Worm (Caenorhabditis elegans): ENCODE measurements around the gene srh-125.

srh-125 gene

DNA sequence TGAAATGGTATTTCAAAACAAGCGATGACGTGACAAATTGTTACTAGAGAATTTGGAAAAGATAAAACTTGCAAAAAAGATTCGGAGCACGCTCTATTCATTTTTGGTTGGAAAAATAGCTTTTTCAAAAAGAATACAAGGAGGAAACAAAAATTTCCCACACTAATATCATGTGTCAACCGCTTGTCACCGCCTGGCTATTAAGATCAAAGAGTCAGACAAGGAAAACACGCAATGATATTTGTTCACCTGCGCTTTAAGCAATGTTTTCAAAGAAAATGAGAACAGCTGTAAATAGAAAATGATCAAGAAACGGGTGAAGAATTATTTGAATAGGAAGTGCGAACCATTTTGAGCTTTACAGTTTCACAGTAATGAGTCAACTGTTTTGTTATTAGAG, at the start of gene srh-125:
Gene srh-125, minus strand, starts transcription at position 101 of the 400 bp plus-strand sequence.
- TF ChIP-seq ceh-27 (GFP tag; optimal IDR thresholded peaks at IDR 0.05): no peak
- TF ChIP-seq unc-130 (GFP tag; optimal IDR thresholded peaks at IDR 0.05): no peak
- no peak for TF ChIP-seq snpc-1.1 (tag; optimal IDR thresholded peaks at IDR 0.05; ENCODE audit: insufficient read depth)
- no peak for TF ChIP-seq F57A8.1 (GFP tag; optimal IDR thresholded peaks at IDR 0.05)
- TF ChIP-seq lin-54 (GFP tag; optimal IDR thresholded peaks at IDR 0.05): no peak
- TF ChIP-seq ZK185.1 (tag; optimal IDR thresholded peaks at IDR 0.05; ENCODE audit: poor library complexity, severe bottlenecking): no peak
- TF ChIP-seq him-1 (tag; optimal IDR thresholded peaks at IDR 0.05): no peak
- no peak for TF ChIP-seq K11D2.4 (GFP tag; IDR thresholded peaks at IDR 0.05)

DNA sequence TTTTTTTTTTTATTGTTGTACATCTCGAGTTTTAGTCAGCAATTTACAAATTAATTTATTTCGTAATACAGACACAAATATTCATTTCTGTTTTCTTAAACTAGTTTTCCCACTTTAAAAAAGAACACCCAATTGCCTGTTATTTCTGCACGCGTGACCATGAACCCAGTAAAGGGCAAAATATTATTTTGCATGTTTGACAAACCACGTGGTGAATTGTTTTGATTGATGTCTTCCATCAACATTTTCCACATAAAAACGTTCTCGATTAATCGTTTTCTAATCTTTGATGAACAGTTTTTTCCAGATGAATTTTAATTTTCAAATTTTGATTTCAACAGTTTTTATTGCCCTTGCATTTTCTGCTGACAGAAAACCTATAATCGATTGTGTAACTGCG, 49.0 kb upstream of the srh-125 start, which contains the start of gene C54F6.18:
Gene C54F6.18, plus strand, starts transcription at position 301 of the 400 bp plus-strand sequence.
- no peak for TF ChIP-seq K11D2.4 (GFP tag; IDR thresholded peaks at IDR 0.05)
- no peak for TF ChIP-seq egrh-3 (GFP tag; IDR thresholded peaks at IDR 0.05)
- no peak for TF ChIP-seq aptf-2 (GFP tag; conservative IDR thresholded peaks at IDR 0.05)
- no peak for TF ChIP-seq B0035.1 (tag; optimal IDR thresholded peaks at IDR 0.05)
- TF ChIP-seq ceh-100 (GFP tag; IDR thresholded peaks at IDR 0.05): no peak
- TF ChIP-seq F10E7.11 (tag; optimal IDR thresholded peaks at IDR 0.05): no peak
- no peak for TF ChIP-seq ztf-3 (GFP tag; optimal IDR thresholded peaks at IDR 0.05)
- TF ChIP-seq sdz-38 (tag; optimal IDR thresholded peaks at IDR 0.05): no peak
- no peak for TF ChIP-seq gei-17 (GFP tag; optimal IDR thresholded peaks at IDR 0.05)
- TF ChIP-seq F49E8.2 (tag; optimal IDR thresholded peaks at IDR 0.05; ENCODE audit: insufficient read depth): no peak
- no peak for TF ChIP-seq efl-1 (GFP tag; optimal IDR thresholded peaks at IDR 0.05)
- TF ChIP-seq B0261.1 (tag; optimal IDR thresholded peaks at IDR 0.05): no peak
- TF ChIP-seq ceh-91 (GFP tag; IDR thresholded peaks at IDR 0.05): no peak
- no peak for TF ChIP-seq cebp-2 (GFP tag; IDR thresholded peaks at IDR 0.05)
- no peak for TF ChIP-seq ztf-18 (tag; optimal IDR thresholded peaks at IDR 0.05)
- no peak for TF ChIP-seq D2030.7 (GFP tag; IDR thresholded peaks at IDR 0.05)
- TF ChIP-seq Y67H2A.10 (GFP tag; conservative IDR thresholded peaks at IDR 0.05): no peak

DNA sequence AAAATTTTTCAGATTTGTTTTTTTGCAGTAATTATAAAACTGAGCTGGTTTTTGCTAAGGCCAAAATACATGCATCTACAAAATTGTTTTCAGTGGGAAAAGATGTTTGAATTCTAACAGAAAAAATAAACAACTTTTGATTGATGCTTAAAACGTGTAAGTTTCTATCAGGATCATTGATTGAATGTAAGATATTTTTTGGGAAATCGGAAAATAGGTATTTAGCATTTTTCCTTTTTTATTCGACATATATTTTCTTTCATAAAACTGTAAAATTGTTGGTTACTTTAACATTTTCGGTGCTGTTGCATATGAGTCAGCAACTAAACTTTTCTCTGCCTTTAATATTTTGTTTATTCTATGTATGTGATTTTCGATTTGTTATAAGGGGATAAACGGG, 47.8 kb upstream of the srh-125 start, which contains the start of gene C54F6.20:
Gene C54F6.20, plus strand, starts transcription at position 301 of the 400 bp plus-strand sequence.
- TF ChIP-seq let-526 (GFP tag; IDR thresholded peaks at IDR 0.05) (no peak), T26A5.8 (tag; optimal IDR thresholded peaks at IDR 0.05) (no peak), zim-3 (tag; optimal IDR thresholded peaks at IDR 0.05) (no peak), F39B2.1 (GFP tag; IDR thresholded peaks at IDR 0.05) (no peak)

DNA sequence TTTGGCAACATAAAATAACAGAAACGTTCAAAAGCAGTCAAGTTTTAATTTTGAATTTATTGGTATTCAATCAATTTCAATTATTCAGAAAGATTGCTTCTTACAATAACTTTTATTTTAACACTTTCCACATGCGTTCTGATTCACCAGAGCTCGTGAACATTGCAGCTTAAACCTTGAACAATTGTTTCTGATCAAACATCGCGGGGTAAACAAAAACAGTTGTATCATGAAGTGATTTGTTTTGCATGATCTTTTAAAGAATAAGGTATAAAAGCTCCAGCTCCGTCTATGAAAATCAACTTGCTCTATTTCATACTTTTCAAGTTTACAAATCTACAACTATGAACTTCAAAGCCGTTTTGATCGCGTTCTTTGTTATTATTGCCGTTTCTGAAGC, 46.7 kb upstream of the srh-125 start, which contains the start of gene C54F6.6:
Gene C54F6.6, plus strand, starts transcription at position 301 of the 400 bp plus-strand sequence.
- no peak for TF ChIP-seq unc-62 (GFP tag; optimal IDR thresholded peaks at IDR 0.05)
- no peak for TF ChIP-seq unc-130 (GFP tag; optimal IDR thresholded peaks at IDR 0.05)
- TF ChIP-seq lin-40 (tag; optimal IDR thresholded peaks at IDR 0.05): no peak
- TF ChIP-seq pha-4 (tag; optimal IDR thresholded peaks at IDR 0.05): no peak
- TF ChIP-seq F49E8.2 (tag; optimal IDR thresholded peaks at IDR 0.05; ENCODE audit: insufficient read depth): no peak
- TF ChIP-seq nhr-27 (tag; optimal IDR thresholded peaks at IDR 0.05): no peak
- no peak for TF ChIP-seq aptf-2 (GFP tag; conservative IDR thresholded peaks at IDR 0.05)
- TF ChIP-seq Y53G8AR.9 (GFP tag; conservative IDR thresholded peaks at IDR 0.05): no peak
- no peak for TF ChIP-seq F57A8.1 (GFP tag; optimal IDR thresholded peaks at IDR 0.05)
- no peak for TF ChIP-seq K12H6.12 (tag; optimal IDR thresholded peaks at IDR 0.05)
- TF ChIP-seq dox-1 (GFP tag; IDR thresholded peaks at IDR 0.05): no peak
- no peak for TF ChIP-seq hmg-20 (GFP tag; IDR thresholded peaks at IDR 0.05)
- TF ChIP-seq rpc-1 (optimal IDR thresholded peaks at IDR 0.05): no peak
- TF ChIP-seq rpc-1 (tag; optimal IDR thresholded peaks at IDR 0.05): no peak
- no peak for TF ChIP-seq let-526 (GFP tag; IDR thresholded peaks at IDR 0.05)
- no peak for TF ChIP-seq ama-1 (optimal IDR thresholded peaks at IDR 0.05)
- no peak for TF ChIP-seq ama-1 (GFP tag; optimal IDR thresholded peaks at IDR 0.05)
- TF ChIP-seq tbp1 (GFP tag; optimal IDR thresholded peaks at IDR 0.05): no peak
- TF ChIP-seq athp-1 (tag; optimal IDR thresholded peaks at IDR 0.05): no peak
